Fruit fly (Drosophila melanogaster): ENCODE data around the gene PGRP-SB2.

PGRP-SB2 gene

dm6 chr3L:16769866-16770265 is 43.5 kb downstream of the PGRP-SB2 start (continued):
- TF ChIP-seq Dad (GFP tag; optimal IDR thresholded peaks at IDR 0.05) = no peak
- no peak for TF ChIP-seq gt (GFP tag; IDR thresholded peaks at IDR 0.05)
- no peak for TF ChIP-seq CG16779 (GFP tag; IDR thresholded peaks at IDR 0.05)
- TF ChIP-seq NC2α (GFP tag; optimal IDR thresholded peaks at IDR 0.05) = peak; percentile 31
- 0 out of 3 replicates have a peak, but pooled peaks have one; percentile 51 for TF ChIP-seq Optix (GFP tag; IDR thresholded peaks at IDR 0.05)
- TF ChIP-seq bigmax (GFP tag; optimal IDR thresholded peaks at IDR 0.05) = no peak
- TF ChIP-seq prd (optimal IDR thresholded peaks at IDR 0.05) = no peak
- peak; percentile 29; the same call in 1 of the 3 replicates for TF ChIP-seq prd (GFP tag; IDR thresholded peaks at IDR 0.05)
- peak; percentile 68 for TF ChIP-seq CG4707 (GFP tag; optimal IDR thresholded peaks at IDR 0.05)
- TF ChIP-seq CG17385 (GFP tag; optimal IDR thresholded peaks at IDR 0.05) = peak; percentile 32
- peak; percentile 68 for TF ChIP-seq fd64A (GFP tag; optimal IDR thresholded peaks at IDR 0.05)
- no peak for TF ChIP-seq Taf1 (GFP tag; IDR thresholded peaks at IDR 0.05)
- TF ChIP-seq CG1792 (GFP tag; optimal IDR thresholded peaks at IDR 0.05) = no peak
- TF ChIP-seq CG4820 (GFP tag; optimal IDR thresholded peaks at IDR 0.05) = peak; percentile 37
- TF ChIP-seq ab (GFP tag; optimal IDR thresholded peaks at IDR 0.05) = no peak
- peak; percentile 47 for TF ChIP-seq CG8089 (GFP tag; optimal IDR thresholded peaks at IDR 0.05)
- TF ChIP-seq Dbx (GFP tag; IDR thresholded peaks at IDR 0.05) = no peak
- no peak for TF ChIP-seq tx (GFP tag; optimal IDR thresholded peaks at IDR 0.05)
- TF ChIP-seq CG9817 (tag; optimal IDR thresholded peaks at IDR 0.05) = no peak
- no peak for TF ChIP-seq vnd (GFP tag; IDR thresholded peaks at IDR 0.05; ENCODE audit: partially characterized antibody)
- no peak for TF ChIP-seq sens-2 (GFP tag; IDR thresholded peaks at IDR 0.05)
- no peak for TF ChIP-seq pum (GFP tag; optimal IDR thresholded peaks at IDR 0.05)
- TF ChIP-seq CG32767 (GFP tag; IDR thresholded peaks at IDR 0.05) = no peak
- peak; percentile 12 for TF ChIP-seq da (GFP tag; optimal IDR thresholded peaks at IDR 0.05)
- TF ChIP-seq mam (GFP tag; optimal IDR thresholded peaks at IDR 0.05) = no peak
- no peak for TF ChIP-seq NK7.1 (GFP tag; optimal IDR thresholded peaks at IDR 0.05)
- TF ChIP-seq Kr (GFP tag; optimal IDR thresholded peaks at IDR 0.05) = peak; percentile 75
- TF ChIP-seq bbx (GFP tag; IDR thresholded peaks at IDR 0.05; ENCODE audit: partially characterized antibody) = no peak
- no peak for TF ChIP-seq CG17186 (GFP tag; optimal IDR thresholded peaks at IDR 0.05)
- peak; percentile 15 for TF ChIP-seq CG7271 (tag; optimal IDR thresholded peaks at IDR 0.05)
- TF ChIP-seq knrl (GFP tag; IDR thresholded peaks at IDR 0.05; ENCODE audit: partially characterized antibody) = 0 out of 3 replicates have a peak, but pooled peaks have one; percentile 37
- TF ChIP-seq mirr (GFP tag; optimal IDR thresholded peaks at IDR 0.05) = peak; percentile 64
- no peak for TF ChIP-seq Neu2 (GFP tag; optimal IDR thresholded peaks at IDR 0.05; ENCODE audit: borderline replicate concordance)
- TF ChIP-seq CG18619 (GFP tag; optimal IDR thresholded peaks at IDR 0.05) = no peak
- TF ChIP-seq CG2120 (GFP tag; optimal IDR thresholded peaks at IDR 0.05) = no peak
- TF ChIP-seq stc (GFP tag; IDR thresholded peaks at IDR 0.05) = 0 out of 2 replicates have a peak, but pooled peaks have one; percentile 23
- TF ChIP-seq B-H1 (GFP tag; IDR thresholded peaks at IDR 0.05) = no peak
- TF ChIP-seq CG33557 (GFP tag; optimal IDR thresholded peaks at IDR 0.05) = peak; percentile 29
- no peak for TF ChIP-seq CG7556 (GFP tag; optimal IDR thresholded peaks at IDR 0.05)
- no peak for TF ChIP-seq Usf (GFP tag; optimal IDR thresholded peaks at IDR 0.05)
- TF ChIP-seq Lhr (GFP tag; optimal IDR thresholded peaks at IDR 0.05) = peak; percentile 10
- TF ChIP-seq Asciz (GFP tag; optimal IDR thresholded peaks at IDR 0.05) = peak; percentile 29
- no peak for TF ChIP-seq slou (GFP tag; optimal IDR thresholded peaks at IDR 0.05)
- no peak for TF ChIP-seq Hand (GFP tag; optimal IDR thresholded peaks at IDR 0.05)
- peak; percentile 27 for TF ChIP-seq CG5180 (GFP tag; optimal IDR thresholded peaks at IDR 0.05)
- TF ChIP-seq phol (tag; optimal IDR thresholded peaks at IDR 0.05) = no peak
- peak; percentile 94 for TF ChIP-seq CG2199 (GFP tag; IDR thresholded peaks at IDR 0.05)
- peak; percentile 8 for TF ChIP-seq NC2β (GFP tag; optimal IDR thresholded peaks at IDR 0.05)
- no peak for TF ChIP-seq usp (GFP tag; optimal IDR thresholded peaks at IDR 0.05)
- TF ChIP-seq her (GFP tag; optimal IDR thresholded peaks at IDR 0.05) = no peak
- TF ChIP-seq CG30020 (tag; optimal IDR thresholded peaks at IDR 0.05) = no peak
- no peak for TF ChIP-seq CG18262 (tag; optimal IDR thresholded peaks at IDR 0.05)
